Worm (Caenorhabditis elegans) whole organism, mixed stage, embryonic: Measurements from ENCODE around the gene viro-2.

Experiments
- ces-1 ChIP-seq: fragments of 150-350 bp; optimal IDR thresholded peaks from 2 replicates; lab custom pipeline; 2014; ENCODE audit warnings: missing biosample characterization, missing genetic modification reagents, missing genetic modification characterization
- mep-1 ChIP-seq: fragments of 150-350 bp; optimal IDR thresholded peaks from 2 replicates; lab custom pipeline; 2017; ENCODE audit warnings: missing biosample characterization, missing genetic modification reagents, missing genetic modification characterization, inconsistent platforms
- nhr-237 ChIP-seq: fragments of 150-350 bp; optimal IDR thresholded peaks from 2 replicates; lab custom pipeline; 2014; ENCODE audit warnings: missing biosample characterization, missing genetic modification characterization
- nhr-28 ChIP-seq: fragments of 150-350 bp; optimal IDR thresholded peaks from 2 replicates; lab custom pipeline; 2014; ENCODE audit warnings: missing biosample characterization, missing genetic modification characterization
- nhr-76 ChIP-seq: sonication (generic microtip); optimal IDR thresholded peaks from 2 replicates; lab custom pipeline; 2017; ENCODE audit warnings: missing biosample characterization, missing genetic modification characterization
- pha-4 ChIP-seq: fragments of 150-350 bp; optimal IDR thresholded peaks from 2 replicates; lab custom pipeline; 2018; ENCODE audit warnings: missing biosample characterization, missing genetic modification reagents, missing genetic modification characterization
- unc-62 ChIP-seq: fragments of 150-350 bp; optimal IDR thresholded peaks from 2 replicates; lab custom pipeline; 2014; ENCODE audit warnings: missing biosample characterization, missing genetic modification reagents, missing genetic modification characterization

ce11 chrIII:7138178-7138577, 9.5 kb downstream of the viro-2 start, which contains the start of gene B0280.11:
- no peak for TF ChIP-seq pha-4 (tag; lab: Kevin White, UChicago)
- no peak for TF ChIP-seq nhr-76 (tag; lab: Kevin White, UChicago)
- no peak for TF ChIP-seq nhr-237 (tag; lab: Kevin White, UChicago)
- TF ChIP-seq nhr-28: no peak
- no peak for TF ChIP-seq ces-1
- no peak for TF ChIP-seq mep-1 (tag; lab: Kevin White, UChicago)
- no peak for TF ChIP-seq unc-62
